Worm (Caenorhabditis elegans) whole organism, L4 larva: ENCODE data around the gene psme-3.

ENCODE experiments used
- aly-2 ChIP-seq: sonication (generic microtip); optimal IDR thresholded peaks from 2 replicates; lab custom pipeline; 2018; ENCODE audit warnings: missing biosample characterization, missing genetic modification characterization
- arid-1 ChIP-seq: fragments of 200-800 bp; sonication (Bioruptor generic); conservative IDR thresholded peaks from 2 replicates; pipeline ENCODE4 v1.3.6; 2022; ENCODE audit warnings: missing genetic modification reagents, missing genetic modification characterization, missing compliant biosample characterization
- cey-2 ChIP-seq: sonication (generic microtip); optimal IDR thresholded peaks from 3 replicates; lab custom pipeline; 2017; ENCODE audit warnings: missing genetic modification characterization, mild to moderate bottlenecking, missing compliant biosample characterization, antibody characterized with exemption, borderline replicate concordance; ENCODE audit not compliant: insufficient read depth
- hlh-30 ChIP-seq: sonication (generic microtip); optimal IDR thresholded peaks from 2 replicates; lab custom pipeline; 2017; ENCODE audit warnings: antibody characterized with exemption, mild to moderate bottlenecking, missing genetic modification characterization, missing compliant biosample characterization; ENCODE audit not compliant: insufficient read depth
- lin-13 ChIP-seq: fragments of 150-350 bp; optimal IDR thresholded peaks from 2 replicates; lab custom pipeline; 2014; ENCODE audit warnings: missing biosample characterization, missing genetic modification reagents, missing genetic modification characterization
- lin-39 ChIP-seq: fragments of 150-350 bp; optimal IDR thresholded peaks from 2 replicates; lab custom pipeline; 2014; ENCODE audit warnings: missing biosample characterization, missing genetic modification reagents, missing genetic modification characterization
- lir-3 ChIP-seq: sonication (generic microtip); optimal IDR thresholded peaks from 2 replicates; lab custom pipeline; 2016; ENCODE audit warnings: mild to moderate bottlenecking, missing genetic modification characterization, missing compliant biosample characterization
- nhr-25 ChIP-seq: sonication (generic microtip); optimal IDR thresholded peaks from 2 replicates; lab custom pipeline; 2017; ENCODE audit warnings: missing genetic modification characterization, mild to moderate bottlenecking, missing compliant biosample characterization, antibody characterized with exemption, moderate library complexity, borderline replicate concordance; ENCODE audit not compliant: insufficient read depth
- skn-1 ChIP-seq: fragments of 150-350 bp; optimal IDR thresholded peaks from 2 replicates; lab custom pipeline; 2014; ENCODE audit warnings: missing biosample characterization, missing genetic modification characterization
- unc-62 ChIP-seq, 3 experiments: fragments of 150-350 bp in 1 of 3; sonication (generic microtip); optimal IDR thresholded peaks in 2 of 3; peaks in 1 of 3; 1 replicate in 1 of 3; 2 replicates in 2 of 3; lab custom pipeline; 2014 to 2017; ENCODE audit warnings: missing biosample characterization in 3 of 3, missing genetic modification characterization in 3 of 3, missing genetic modification reagents in 3 of 3, missing genotype in 1 of 3

ce11 chrIII:11535453-11535852, 32.5 kb upstream of the psme-3 start:
- TF ChIP-seq arid-1 (GFP tag; lab: Robert Waterston, UW) (no peak), unc-62 (GFP tag; optimal IDR thresholded peaks at IDR 0.05 in 1 of 2; lab: Kevin White, UChicago) (no peak), unc-62 (tag; optimal IDR thresholded peaks at IDR 0.05; lab: Kevin White, UChicago) (no peak), nhr-25 (tag; lab: Kevin White, UChicago) (no peak), skn-1 (tag; lab: Kevin White, UChicago) (no peak), lir-3 (tag; lab: Kevin White, UChicago) (no peak), lin-39 (tag; lab: Kevin White, UChicago) (no peak), cey-2 (no peak), aly-2 (no peak), hlh-30 (no peak), lin-13 (GFP tag; lab: Kevin White, UChicago) (no peak)
